Worm (Caenorhabditis elegans) whole organism, midembryonic: ENCODE measurements around the gene mdt-8.

ENCODE experiments used
- T22C8.4 ChIP-seq: fragments of 200-800 bp; sonication (Bioruptor generic); IDR thresholded peaks from 2 replicates; pipeline ENCODE4 v1.3.6; 2022; ENCODE audit warnings: missing genetic modification characterization, missing compliant biosample characterization
- cog-1 ChIP-seq: sonication (generic microtip); optimal IDR thresholded peaks from 2 replicates; lab custom pipeline; 2016; ENCODE audit warnings: missing genetic modification characterization, missing compliant biosample characterization
- med-1 ChIP-seq: sonication (generic microtip); optimal IDR thresholded peaks from 2 replicates; lab custom pipeline; 2017; ENCODE audit warnings: missing genetic modification characterization, mild to moderate bottlenecking, missing compliant biosample characterization, antibody characterized with exemption, missing genetic modification reagents; ENCODE audit not compliant: insufficient read depth

DNA sequence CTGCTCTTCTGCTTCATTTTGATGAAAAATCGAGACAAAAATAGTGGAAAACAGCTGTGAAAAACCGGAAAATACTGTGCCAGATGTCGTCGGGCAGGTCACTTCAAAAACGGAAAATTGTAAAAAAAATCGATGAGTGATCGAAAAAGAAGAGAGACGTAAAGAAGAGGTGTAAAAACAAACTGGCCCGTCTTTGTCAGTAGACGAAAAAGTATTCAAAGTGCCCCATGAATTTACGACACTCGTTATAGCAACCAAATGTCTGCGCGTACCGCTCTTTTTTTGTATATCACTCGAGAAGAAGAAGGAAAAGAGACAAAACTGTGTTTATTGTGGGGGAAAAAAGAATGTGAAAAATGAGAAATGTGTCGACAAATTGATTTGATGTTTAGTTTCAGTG, 48.4 kb downstream of the mdt-8 start, which contains the start of gene twk-5:
- no peak for TF ChIP-seq med-1 (GFP tag; lab: Kevin White, UChicago)
- no peak for TF ChIP-seq T22C8.4 (GFP tag; lab: Robert Waterston, UW)
- TF ChIP-seq cog-1 (tag; lab: Kevin White, UChicago) = no peak
